Fruit fly (Drosophila melanogaster): ENCODE measurements around the gene CG14321.

CG14321 gene

dm6 chr3R:17705899-17706831 lies 27.2 kb upstream of the CG14321 start (continued):
- no peak for TF ChIP-seq CTCF (GFP tag; optimal IDR thresholded peaks at IDR 0.05)
- peak; percentile 45 for TF ChIP-seq ERR (GFP tag; optimal IDR thresholded peaks at IDR 0.05)
- peak; percentile 54; the same call in 1 of the 4 replicates for TF ChIP-seq chinmo (GFP tag; IDR thresholded peaks at IDR 0.05; ENCODE audit: partially characterized antibody)
- peak; percentile 60 for TF ChIP-seq cg (GFP tag; optimal IDR thresholded peaks at IDR 0.05)
- 0 out of 2 replicates have a peak, but pooled peaks have one; percentile 21 for TF ChIP-seq CG32532 (GFP tag; IDR thresholded peaks at IDR 0.05)
- no peak for TF ChIP-seq CG9609 (GFP tag; optimal IDR thresholded peaks at IDR 0.05)
- no peak for TF ChIP-seq Atf3 (GFP tag; optimal IDR thresholded peaks at IDR 0.05)
- no peak for TF ChIP-seq CG7745 (tag; optimal IDR thresholded peaks at IDR 0.05)
- no peak for TF ChIP-seq CkIIα-i1 (GFP tag; IDR thresholded peaks at IDR 0.05)
- peak; percentile 86 for TF ChIP-seq crol (GFP tag; IDR thresholded peaks at IDR 0.05)
- TF ChIP-seq wor (GFP tag; IDR thresholded peaks at IDR 0.05): no peak
- no peak for TF ChIP-seq prd (optimal IDR thresholded peaks at IDR 0.05)
- no peak for TF ChIP-seq prd (GFP tag; IDR thresholded peaks at IDR 0.05)
- no peak for TF ChIP-seq sob (GFP tag; IDR thresholded peaks at IDR 0.05)
- TF ChIP-seq CG4404 (GFP tag; IDR thresholded peaks at IDR 0.05): no peak
- TF ChIP-seq CG12769 (tag; optimal IDR thresholded peaks at IDR 0.05): peak; percentile 84
- peak; percentile 37 for TF ChIP-seq CG17385 (GFP tag; optimal IDR thresholded peaks at IDR 0.05)
- TF ChIP-seq CG4360 (GFP tag; IDR thresholded peaks at IDR 0.05): peak; percentile 38; the same call in 1 of the 2 replicates
- no peak for TF ChIP-seq CG6175 (GFP tag; IDR thresholded peaks at IDR 0.05)
- TF ChIP-seq unc-4 (GFP tag; IDR thresholded peaks at IDR 0.05; ENCODE audit: partially characterized antibody): no peak
- TF ChIP-seq exex (tag; optimal IDR thresholded peaks at IDR 0.05): peak; percentile 24
- TF ChIP-seq CG33213 (GFP tag; optimal IDR thresholded peaks at IDR 0.05): no peak
- no peak for TF ChIP-seq CG3407 (GFP tag; optimal IDR thresholded peaks at IDR 0.05)
- TF ChIP-seq ken (GFP tag; IDR thresholded peaks at IDR 0.05): no peak
- TF ChIP-seq Dad (GFP tag; optimal IDR thresholded peaks at IDR 0.05): no peak
- peak; percentile 62 for TF ChIP-seq ftz-f1 (GFP tag; optimal IDR thresholded peaks at IDR 0.05)
- TF ChIP-seq Sin3A (optimal IDR thresholded peaks at IDR 0.05): no peak
- TF ChIP-seq odd (GFP tag; optimal IDR thresholded peaks at IDR 0.05): no peak
- TF ChIP-seq slp2 (GFP tag; optimal IDR thresholded peaks at IDR 0.05): no peak
- peak; percentile 26 for TF ChIP-seq pros (GFP tag; optimal IDR thresholded peaks at IDR 0.05)
- no peak for TF ChIP-seq bowl (GFP tag; IDR thresholded peaks at IDR 0.05)
- peak; percentile 40 for TF ChIP-seq nom (GFP tag; optimal IDR thresholded peaks at IDR 0.05)
- TF ChIP-seq twi (tag; optimal IDR thresholded peaks at IDR 0.05): peak; percentile 55
- TF ChIP-seq Deaf1 (tag; optimal IDR thresholded peaks at IDR 0.05): peak; percentile 34
- no peak for TF ChIP-seq CG11504 (tag; optimal IDR thresholded peaks at IDR 0.05)
- TF ChIP-seq sens (GFP tag): peak; percentile 58
- no peak for TF ChIP-seq al (GFP tag; IDR thresholded peaks at IDR 0.05)
- TF ChIP-seq Lhr (GFP tag; optimal IDR thresholded peaks at IDR 0.05): no peak
- peak; percentile 9 for TF ChIP-seq lbe (GFP tag; optimal IDR thresholded peaks at IDR 0.05)
- TF ChIP-seq CG10147 (GFP tag; optimal IDR thresholded peaks at IDR 0.05): no peak
- TF ChIP-seq tna (GFP tag; IDR thresholded peaks at IDR 0.05; ENCODE audit: partially characterized antibody): no peak
- no peak for TF ChIP-seq Opbp (GFP tag; IDR thresholded peaks at IDR 0.05; ENCODE audit: partially characterized antibody)
- TF ChIP-seq HmgD (GFP tag; optimal IDR thresholded peaks at IDR 0.05): no peak
- no peak for TF ChIP-seq Drgx (GFP tag; IDR thresholded peaks at IDR 0.05)
- peak; percentile 50 for TF ChIP-seq CG10431 (GFP tag; optimal IDR thresholded peaks at IDR 0.05)
- TF ChIP-seq yki (optimal IDR thresholded peaks at IDR 0.05): no peak
- TF ChIP-seq CG11247 (GFP tag; IDR thresholded peaks at IDR 0.05): no peak
- TF ChIP-seq mam (GFP tag; optimal IDR thresholded peaks at IDR 0.05): no peak
- TF ChIP-seq rib (GFP tag; IDR thresholded peaks at IDR 0.05): no peak
- no peak for TF ChIP-seq CG4854 (GFP tag; optimal IDR thresholded peaks at IDR 0.05)
- TF ChIP-seq CG5953 (GFP tag; IDR thresholded peaks at IDR 0.05): peak; percentile 9; the same call in 1 of the 2 replicates
